Worm (Caenorhabditis elegans) whole organism, young adult: ENCODE data around the gene W02D7.6.

ENCODE experiments used
- B0019.2 ChIP-seq: fragments of 200-800 bp; sonication (Bioruptor generic); conservative IDR thresholded peaks from 2 replicates; pipeline ENCODE4 v1.3.6; 2022; ENCODE audit warnings: missing genetic modification reagents, missing genetic modification characterization, missing compliant biosample characterization
- D2030.7 ChIP-seq: fragments of 200-800 bp; sonication (Bioruptor generic); IDR thresholded peaks from 2 replicates; pipeline ENCODE4 v1.3.6; 2022; ENCODE audit warnings: missing genetic modification reagents, missing genetic modification characterization, missing compliant biosample characterization
- F22D6.2 ChIP-seq: sonication (generic microtip); optimal IDR thresholded peaks from 2 replicates; lab custom pipeline; 2016; ENCODE audit warnings: mild to moderate bottlenecking, missing genetic modification characterization, missing compliant biosample characterization
- F23B12.7 ChIP-seq: sonication (generic microtip); optimal IDR thresholded peaks from 2 replicates; lab custom pipeline; 2017; ENCODE audit warnings: missing genetic modification characterization, mild to moderate bottlenecking, missing compliant biosample characterization, antibody characterized with exemption, moderate library complexity; ENCODE audit not compliant: insufficient read depth
- F37B4.10 ChIP-seq: fragments of 200-800 bp; sonication (Bioruptor generic); IDR thresholded peaks from 2 replicates; pipeline ENCODE4 v1.3.6; 2022; ENCODE audit warnings: missing genetic modification characterization, missing compliant biosample characterization
- F55B11.4 ChIP-seq: sonication (generic microtip); optimal IDR thresholded peaks from 2 replicates; lab custom pipeline; 2016; ENCODE audit warnings: missing compliant biosample characterization, missing genetic modification characterization, borderline replicate concordance; ENCODE audit not compliant: insufficient read depth
- K11D2.4 ChIP-seq: fragments of 200-800 bp; sonication (Bioruptor generic); IDR thresholded peaks from 2 replicates; pipeline ENCODE4 v1.3.6; 2022; ENCODE audit warnings: missing genetic modification reagents, missing genetic modification characterization, missing compliant biosample characterization
- K12H6.12 ChIP-seq: fragments of 200-800 bp; sonication (Bioruptor generic); optimal IDR thresholded peaks from 2 replicates; lab custom pipeline; 2018; ENCODE audit warnings: mild to moderate bottlenecking, missing genetic modification characterization, missing compliant biosample characterization
- T07F8.4 ChIP-seq: sonication (generic microtip); optimal IDR thresholded peaks from 2 replicates; lab custom pipeline; 2016; ENCODE audit warnings: mild to moderate bottlenecking, missing genetic modification characterization, moderate library complexity, missing compliant biosample characterization
- Y53F4B.3 ChIP-seq: fragments of 200-800 bp; sonication (Bioruptor generic); IDR thresholded peaks from 2 replicates; pipeline ENCODE4 v1.3.6; 2022; ENCODE audit warnings: missing genetic modification reagents, missing genetic modification characterization, missing compliant biosample characterization
- Y67H2A.10 ChIP-seq: fragments of 200-800 bp; sonication (Bioruptor generic); conservative IDR thresholded peaks from 2 replicates; pipeline ENCODE4 v1.3.6; 2022; ENCODE audit warnings: missing genetic modification reagents, missing genetic modification characterization, missing compliant biosample characterization
- Y79H2A.3 ChIP-seq: fragments of 200-800 bp; sonication (Bioruptor generic); conservative IDR thresholded peaks from 2 replicates; pipeline ENCODE4 v1.3.6; 2022; ENCODE audit warnings: missing genetic modification reagents, missing genetic modification characterization, missing compliant biosample characterization
- ZK185.1 ChIP-seq: sonication (generic microtip); optimal IDR thresholded peaks from 2 replicates; lab custom pipeline; 2016; ENCODE audit warnings: mild to moderate bottlenecking, missing genetic modification characterization, missing compliant biosample characterization; ENCODE audit not compliant: poor library complexity, severe bottlenecking
- ama-1 ChIP-seq, 3 experiments: fragments of 150-350 bp in 1 of 3; sonication (generic microtip) in 2 of 3; optimal IDR thresholded peaks; 2 replicates each; lab custom pipeline; 2014 to 2018; ENCODE audit warnings: missing biosample characterization in 2 of 3, missing genetic modification characterization in 2 of 3, missing genetic modification reagents in 2 of 3
- aptf-3 ChIP-seq: fragments of 200-800 bp; sonication (Bioruptor generic); IDR thresholded peaks from 2 replicates; pipeline ENCODE4 v1.3.6; 2022; ENCODE audit warnings: missing genetic modification characterization, missing compliant biosample characterization
- atf-7 ChIP-seq: sonication (generic microtip); optimal IDR thresholded peaks from 2 replicates; lab custom pipeline; 2017; ENCODE audit warnings: mild to moderate bottlenecking, missing genetic modification characterization, missing compliant biosample characterization
- athp-1 ChIP-seq: sonication (generic microtip); optimal IDR thresholded peaks from 2 replicates; lab custom pipeline; 2017; ENCODE audit warnings: mild to moderate bottlenecking, missing genetic modification characterization, missing compliant biosample characterization
- attf-3 ChIP-seq: fragments of 200-800 bp; sonication (Bioruptor generic); conservative IDR thresholded peaks from 2 replicates; pipeline ENCODE4 v1.3.6; 2022; ENCODE audit warnings: missing genetic modification reagents, missing genetic modification characterization, missing compliant biosample characterization
- bed-1 ChIP-seq: fragments of 200-800 bp; sonication (Bioruptor generic); IDR thresholded peaks from 2 replicates; pipeline ENCODE4 v1.3.6; 2022; ENCODE audit warnings: missing genetic modification reagents, missing genetic modification characterization, missing compliant biosample characterization
- bed-2 ChIP-seq: fragments of 200-800 bp; sonication (Bioruptor generic); IDR thresholded peaks from 2 replicates; pipeline ENCODE4 v1.3.6; 2022; ENCODE audit warnings: missing genetic modification reagents, missing genetic modification characterization, missing compliant biosample characterization
- cebp-2 ChIP-seq: fragments of 200-800 bp; sonication (Bioruptor generic); IDR thresholded peaks from 2 replicates; pipeline ENCODE4 v1.3.6; 2022; ENCODE audit warnings: missing genetic modification characterization, missing compliant biosample characterization
- ceh-58 ChIP-seq: fragments of 200-800 bp; sonication (Bioruptor generic); IDR thresholded peaks from 2 replicates; pipeline ENCODE4 v1.3.6; 2022; ENCODE audit warnings: missing genetic modification characterization, missing compliant biosample characterization
- ceh-79 ChIP-seq: sonication (generic microtip); optimal IDR thresholded peaks from 2 replicates; lab custom pipeline; 2017; ENCODE audit warnings: mild to moderate bottlenecking, missing genetic modification characterization, missing compliant biosample characterization
- dox-1 ChIP-seq: fragments of 200-800 bp; sonication (Bioruptor generic); IDR thresholded peaks from 2 replicates; pipeline ENCODE4 v1.3.6; 2022; ENCODE audit warnings: missing genetic modification reagents, missing genetic modification characterization, missing compliant biosample characterization
- dpff-1 ChIP-seq: sonication (generic microtip); optimal IDR thresholded peaks from 2 replicates; lab custom pipeline; 2017; ENCODE audit warnings: mild to moderate bottlenecking, missing genetic modification characterization, missing compliant biosample characterization
- efl-1 ChIP-seq: fragments of 150-350 bp; optimal IDR thresholded peaks from 2 replicates; lab custom pipeline; 2014; ENCODE audit warnings: missing biosample characterization, missing genetic modification reagents, missing genetic modification characterization
- egl-18 ChIP-seq: fragments of 200-800 bp; sonication (Bioruptor generic); IDR thresholded peaks from 2 replicates; pipeline ENCODE4 v1.3.6; 2022; ENCODE audit warnings: missing genetic modification reagents, missing genetic modification characterization, missing compliant biosample characterization
- ets-4 ChIP-seq: fragments of 200-800 bp; sonication (Bioruptor generic); optimal IDR thresholded peaks from 2 replicates; lab custom pipeline; 2018; ENCODE audit warnings: mild to moderate bottlenecking, missing genetic modification characterization, missing compliant biosample characterization
- hlh-12 ChIP-seq: sonication (generic microtip); optimal IDR thresholded peaks from 2 replicates; lab custom pipeline; 2016; ENCODE audit warnings: missing genetic modification characterization, missing compliant biosample characterization
- hmg-1.2 ChIP-seq: fragments of 200-800 bp; sonication (Bioruptor generic); IDR thresholded peaks from 2 replicates; pipeline ENCODE4 v1.3.6; 2022; ENCODE audit warnings: missing genetic modification reagents, missing genetic modification characterization, missing compliant biosample characterization
- lag-1 ChIP-seq: fragments of 200-800 bp; sonication (Bioruptor generic); IDR thresholded peaks from 2 replicates; pipeline ENCODE4 v1.3.6; 2022; ENCODE audit warnings: missing genetic modification reagents, missing genetic modification characterization, missing compliant biosample characterization
- let-526 ChIP-seq: fragments of 200-800 bp; sonication (Bioruptor generic); IDR thresholded peaks from 2 replicates; pipeline ENCODE4 v1.3.6; 2022; ENCODE audit warnings: missing genetic modification reagents, missing genetic modification characterization, missing compliant biosample characterization
- let-607 ChIP-seq, 2 experiments: fragments of 200-800 bp in 1 of 2; sonication (Bioruptor generic) in 1 of 2; sonication (generic microtip) in 1 of 2; optimal IDR thresholded peaks; 2 replicates each; lab custom pipeline; 2016 to 2018; ENCODE audit warnings: mild to moderate bottlenecking in 2 of 2, missing compliant biosample characterization in 2 of 2, missing genetic modification characterization in 2 of 2, moderate library complexity in 2 of 2, missing genotype in 1 of 2
- lin-26 ChIP-seq: fragments of 200-800 bp; sonication (Bioruptor generic); IDR thresholded peaks from 2 replicates; pipeline ENCODE4 v1.3.6; 2022; ENCODE audit warnings: missing genetic modification reagents, missing genetic modification characterization, missing compliant biosample characterization
- mcd-1 ChIP-seq: fragments of 200-800 bp; sonication (Bioruptor generic); IDR thresholded peaks from 2 replicates; pipeline ENCODE4 v1.3.6; 2022; ENCODE audit warnings: missing genetic modification reagents, missing genetic modification characterization, missing compliant biosample characterization
- mes-4 ChIP-seq: sonication (generic microtip); optimal IDR thresholded peaks from 2 replicates; lab custom pipeline; 2016; ENCODE audit warnings: missing genotype, missing genetic modification characterization, missing compliant biosample characterization
- nfyb-1 ChIP-seq: fragments of 200-800 bp; sonication (Bioruptor generic); IDR thresholded peaks from 2 replicates; pipeline ENCODE4 v1.3.6; 2022; ENCODE audit warnings: missing genetic modification reagents, missing genetic modification characterization, missing compliant biosample characterization
- pha-4 ChIP-seq: fragments of 150-350 bp; sonication (generic microtip); optimal IDR thresholded peaks from 2 replicates; lab custom pipeline; 2014; ENCODE audit warnings: missing biosample characterization, missing genetic modification reagents, missing genetic modification characterization
- rcor-1 ChIP-seq: fragments of 200-800 bp; sonication (Bioruptor generic); IDR thresholded peaks from 2 replicates; pipeline ENCODE4 v1.3.6; 2022; ENCODE audit warnings: missing genetic modification reagents, missing genetic modification characterization, missing compliant biosample characterization
- snpc-1.1 ChIP-seq: sonication (generic microtip); optimal IDR thresholded peaks from 2 replicates; lab custom pipeline; 2017; ENCODE audit warnings: missing genetic modification characterization, mild to moderate bottlenecking, missing compliant biosample characterization, antibody characterized with exemption, moderate library complexity, missing genotype, missing genetic modification reagents; ENCODE audit not compliant: insufficient read depth
- snpc-4 ChIP-seq, 5 experiments: fragments of 150-350 bp in 1 of 5; sonication (generic microtip) in 4 of 5; optimal IDR thresholded peaks; 2 replicates each; lab custom pipeline; 2014 to 2018; ENCODE audit warnings: missing genetic modification characterization in 5 of 5, missing biosample characterization in 3 of 5, antibody characterized with exemption in 2 of 5, mild to moderate bottlenecking in 2 of 5, missing compliant biosample characterization in 2 of 5, missing genotype in 2 of 5, moderate library complexity in 2 of 5, missing genetic modification reagents in 1 of 5
- tbp1 ChIP-seq: fragments of 200-800 bp; sonication (Bioruptor generic); optimal IDR thresholded peaks from 2 replicates; lab custom pipeline; 2018; ENCODE audit warnings: mild to moderate bottlenecking, missing genetic modification characterization, missing compliant biosample characterization
- unc-62 ChIP-seq: fragments of 150-350 bp; optimal IDR thresholded peaks from 2 replicates; lab custom pipeline; 2014; ENCODE audit warnings: missing biosample characterization, missing genetic modification reagents, missing genetic modification characterization
- xnd-1 ChIP-seq: sonication (generic microtip); optimal IDR thresholded peaks from 2 replicates; lab custom pipeline; 2016; ENCODE audit warnings: missing genotype, missing genetic modification reagents, missing genetic modification characterization, missing compliant biosample characterization
- zim-3 ChIP-seq: sonication (generic microtip); optimal IDR thresholded peaks from 2 replicates; lab custom pipeline; 2017; ENCODE audit warnings: mild to moderate bottlenecking, missing genetic modification characterization, moderate library complexity, missing compliant biosample characterization
- ztf-25 ChIP-seq: fragments of 200-800 bp; sonication (Bioruptor generic); IDR thresholded peaks from 2 replicates; pipeline ENCODE4 v1.3.6; 2022; ENCODE audit warnings: missing genetic modification reagents, missing genetic modification characterization, missing compliant biosample characterization
- ztf-3 ChIP-seq: fragments of 200-800 bp; sonication (Bioruptor generic); optimal IDR thresholded peaks from 2 replicates; lab custom pipeline; 2018; ENCODE audit warnings: mild to moderate bottlenecking, missing genetic modification characterization, missing compliant biosample characterization

The W02D7.6 gene

DNA sequence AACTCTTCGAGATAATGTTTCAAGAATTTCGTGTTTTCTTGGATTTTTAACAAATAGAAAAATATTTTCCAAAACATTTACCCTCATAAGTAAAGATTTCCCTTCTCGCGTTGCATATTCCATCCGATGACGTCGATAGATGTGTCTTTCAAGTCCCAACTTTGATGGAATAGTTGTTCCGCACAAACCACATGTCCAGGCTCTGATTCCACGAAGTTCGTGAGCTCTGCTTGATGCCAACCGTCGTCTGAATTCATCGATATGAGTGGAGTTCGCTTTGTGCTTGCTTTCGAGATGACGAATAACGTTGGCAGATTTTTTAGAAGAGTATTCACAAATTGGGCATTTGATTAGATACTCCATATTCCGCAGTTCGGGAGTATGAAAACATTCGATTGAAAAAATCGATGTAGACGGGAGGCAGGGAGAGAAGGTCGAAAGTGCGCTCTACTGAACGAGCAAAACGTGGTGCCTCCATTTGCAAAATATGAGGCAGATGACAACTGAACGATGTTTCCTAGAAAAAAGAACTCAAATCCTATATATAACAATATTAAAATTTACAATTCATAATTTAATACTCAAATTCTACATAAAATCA lies at the start of gene W02D7.6:
Gene W02D7.6 (minus strand): TSS at position 573 of the 601 bp plus-strand sequence.
- TF ChIP-seq Y53F4B.3 (GFP tag; lab: Robert Waterston, UW) (no peak), efl-1 (GFP tag; lab: Kevin White, UChicago) (no peak), ceh-58 (GFP tag; lab: Robert Waterston, UW) (no peak), D2030.7 (GFP tag; lab: Robert Waterston, UW) (0 out of 2 replicates have a peak, but pooled peaks have one; percentile 8), hmg-1.2 (GFP tag; lab: Robert Waterston, UW) (peak; percentile 37; the same call in 1 of the 2 replicates), athp-1 (tag; lab: Kevin White, UChicago) (peak; percentile 30), egl-18 (GFP tag; lab: Robert Waterston, UW) (no peak), snpc-1.1 (tag; lab: Kevin White, UChicago) (no peak), hlh-12 (tag; lab: Kevin White, UChicago) (no peak), B0019.2 (GFP tag; lab: Robert Waterston, UW) (no peak), Y79H2A.3 (GFP tag; lab: Robert Waterston, UW) (no peak), ama-1 (optimal IDR thresholded peaks at IDR 0.05; lab: Kevin White, UChicago) (peak; percentile 37), ama-1 (GFP tag; optimal IDR thresholded peaks at IDR 0.05; lab: Kevin White, UChicago) (peak in 1 of 2 experiments; percentile 52), lin-26 (GFP tag; lab: Robert Waterston, UW) (no peak), unc-62 (GFP tag; lab: Kevin White, UChicago) (no peak), Y67H2A.10 (GFP tag; lab: Robert Waterston, UW) (no peak), ztf-3 (GFP tag; lab: Kevin White, UChicago) (no peak), xnd-1 (tag; lab: Kevin White, UChicago) (no peak), K12H6.12 (tag; lab: Kevin White, UChicago) (no peak), pha-4 (tag; lab: Kevin White, UChicago) (no peak), dox-1 (GFP tag; lab: Robert Waterston, UW) (peak; percentile 41; the same call in 1 of the 2 replicates), bed-2 (GFP tag; lab: Robert Waterston, UW) (no peak), atf-7 (tag; lab: Kevin White, UChicago) (no peak), bed-1 (GFP tag; lab: Robert Waterston, UW) (no peak), aptf-3 (GFP tag; lab: Robert Waterston, UW) (no peak), rcor-1 (no peak; the same call in 1 of the 2 replicates), ZK185.1 (tag; lab: Kevin White, UChicago) (peak; percentile 1), dpff-1 (tag; lab: Kevin White, UChicago) (no peak), mes-4 (tag; lab: Kevin White, UChicago) (no peak), let-607 (tag; optimal IDR thresholded peaks at IDR 0.05; lab: Kevin White, UChicago) (peak in 1 of 2 experiments; percentile 70), K11D2.4 (GFP tag; lab: Robert Waterston, UW) (no peak), ets-4 (GFP tag; lab: Kevin White, UChicago) (no peak), tbp1 (GFP tag; lab: Kevin White, UChicago) (peak; percentile 34), F22D6.2 (tag; lab: Kevin White, UChicago) (no peak), ztf-25 (no peak), ceh-79 (tag; lab: Kevin White, UChicago) (no peak), T07F8.4 (tag; lab: Kevin White, UChicago) (no peak), attf-3 (GFP tag; lab: Robert Waterston, UW) (peak; percentile 41), F55B11.4 (tag; lab: Kevin White, UChicago) (no peak), snpc-4 (GFP tag; optimal IDR thresholded peaks at IDR 0.05; lab: Kevin White, UChicago) (no peak), snpc-4 (tag; optimal IDR thresholded peaks at IDR 0.05; lab: Kevin White, UChicago) (peak in 1 of 4 experiments; percentile 54), cebp-2 (GFP tag; lab: Robert Waterston, UW) (no peak), F37B4.10 (GFP tag; lab: Robert Waterston, UW) (no peak), F23B12.7 (tag; lab: Kevin White, UChicago) (no peak), nfyb-1 (GFP tag; lab: Robert Waterston, UW) (no peak), let-526 (GFP tag; lab: Robert Waterston, UW) (no peak), lag-1 (GFP tag; lab: Robert Waterston, UW) (no peak), mcd-1 (GFP tag; lab: Robert Waterston, UW) (peak; percentile 46; the same call in 1 of the 2 replicates), zim-3 (no peak)
